Worm (Caenorhabditis elegans) whole organism, L2 larva: ENCODE data around the gene ins-7.

Experiments used
- C34F6.9 ChIP-seq: fragments of 150-350 bp; optimal IDR thresholded peaks from 2 replicates; lab custom pipeline; 2014; ENCODE audit warnings: missing biosample characterization, missing genetic modification characterization
- F13H6.1 ChIP-seq: sonication (generic microtip); optimal IDR thresholded peaks from 2 replicates; lab custom pipeline; 2016; ENCODE audit warnings: missing genetic modification characterization, missing compliant biosample characterization
- R02D3.7 ChIP-seq: fragments of 150-350 bp; optimal IDR thresholded peaks from 2 replicates; lab custom pipeline; 2014; ENCODE audit warnings: missing biosample characterization, missing genetic modification characterization
- Y55F3AM.14 ChIP-seq: fragments of 200-800 bp; sonication (Bioruptor generic); optimal IDR thresholded peaks from 2 replicates; lab custom pipeline; 2018; ENCODE audit warnings: mild to moderate bottlenecking, missing genetic modification characterization, missing compliant biosample characterization
- ZK546.5 ChIP-seq: sonication (generic microtip); optimal IDR thresholded peaks from 2 replicates; lab custom pipeline; 2017; ENCODE audit warnings: missing biosample characterization, missing genetic modification characterization
- alr-1 ChIP-seq: fragments of 150-350 bp; optimal IDR thresholded peaks from 2 replicates; lab custom pipeline; 2014; ENCODE audit warnings: missing biosample characterization, missing genetic modification characterization
- aly-2 ChIP-seq: fragments of 150-350 bp; optimal IDR thresholded peaks from 2 replicates; lab custom pipeline; 2014; ENCODE audit warnings: missing biosample characterization, missing genetic modification characterization
- ama-1 ChIP-seq: fragments of 150-350 bp; optimal IDR thresholded peaks from 2 replicates; lab custom pipeline; 2018; ENCODE audit warnings: inconsistent platforms
- blmp-1 ChIP-seq: sonication (generic microtip); optimal IDR thresholded peaks from 2 replicates; lab custom pipeline; 2017; ENCODE audit warnings: missing genetic modification characterization, mild to moderate bottlenecking, missing compliant biosample characterization, antibody characterized with exemption, moderate library complexity; ENCODE audit not compliant: insufficient read depth
- ceh-16 ChIP-seq: fragments of 150-350 bp; optimal IDR thresholded peaks from 2 replicates; lab custom pipeline; 2014; ENCODE audit warnings: missing biosample characterization, missing genetic modification characterization
- ceh-82 ChIP-seq: fragments of 150-350 bp; optimal IDR thresholded peaks from 2 replicates; lab custom pipeline; 2014; ENCODE audit warnings: missing biosample characterization, missing genetic modification characterization
- crh-2 ChIP-seq: sonication (generic microtip); optimal IDR thresholded peaks from 2 replicates; lab custom pipeline; 2017; ENCODE audit warnings: missing biosample characterization, missing genetic modification characterization
- dmd-4 ChIP-seq: sonication (generic microtip); optimal IDR thresholded peaks from 2 replicates; lab custom pipeline; 2017; ENCODE audit warnings: missing biosample characterization, missing genetic modification characterization
- egl-27 ChIP-seq: sonication (generic microtip); optimal IDR thresholded peaks from 3 replicates; lab custom pipeline; 2017; ENCODE audit warnings: missing biosample characterization, missing genetic modification reagents, missing genetic modification characterization
- elt-1 ChIP-seq: fragments of 150-350 bp; optimal IDR thresholded peaks from 2 replicates; lab custom pipeline; 2014; ENCODE audit warnings: missing biosample characterization, missing genetic modification characterization
- elt-3 ChIP-seq: sonication (generic microtip); optimal IDR thresholded peaks from 2 replicates; lab custom pipeline; 2017; ENCODE audit warnings: missing biosample characterization, missing genetic modification characterization
- fos-1 ChIP-seq: fragments of 150-350 bp; optimal IDR thresholded peaks from 2 replicates; lab custom pipeline; 2014; ENCODE audit warnings: missing biosample characterization, missing genetic modification characterization
- gmeb-1 ChIP-seq: fragments of 150-350 bp; optimal IDR thresholded peaks from 2 replicates; lab custom pipeline; 2014; ENCODE audit warnings: missing biosample characterization, missing genetic modification characterization
- lin-11 ChIP-seq: fragments of 150-350 bp; sonication (generic microtip); optimal IDR thresholded peaks from 2 replicates; lab custom pipeline; 2014; ENCODE audit warnings: missing biosample characterization, missing genetic modification characterization, inconsistent platforms, mixed read lengths
- lin-13 ChIP-seq: fragments of 150-350 bp; optimal IDR thresholded peaks from 2 replicates; lab custom pipeline; 2014; ENCODE audit warnings: missing biosample characterization, missing genetic modification reagents, missing genetic modification characterization
- lin-39 ChIP-seq: fragments of 150-350 bp; optimal IDR thresholded peaks from 2 replicates; lab custom pipeline; 2014; ENCODE audit warnings: missing biosample characterization, missing genetic modification reagents, missing genetic modification characterization
- lsy-2 ChIP-seq, 2 experiments: fragments of 150-350 bp in 1 of 2; sonication (generic microtip) in 1 of 2; optimal IDR thresholded peaks; 2 replicates each; lab custom pipeline; 2014 to 2017; ENCODE audit warnings: missing biosample characterization in 2 of 2, missing genetic modification characterization in 2 of 2
- mab-5 ChIP-seq: fragments of 150-350 bp; optimal IDR thresholded peaks from 2 replicates; lab custom pipeline; 2014; ENCODE audit warnings: missing biosample characterization, missing genetic modification characterization
- mbf-1 ChIP-seq: sonication (generic microtip); optimal IDR thresholded peaks from 2 replicates; lab custom pipeline; 2017; ENCODE audit warnings: missing biosample characterization, missing genetic modification characterization
- mdl-1 ChIP-seq, 2 experiments: fragments of 150-350 bp in 1 of 2; sonication (generic microtip) in 1 of 2; optimal IDR thresholded peaks; 2 replicates each; lab custom pipeline; 2017; ENCODE audit warnings: missing biosample characterization in 2 of 2, missing genetic modification characterization in 2 of 2
- nhr-10 ChIP-seq: sonication (generic microtip); optimal IDR thresholded peaks from 2 replicates; lab custom pipeline; 2017; ENCODE audit warnings: missing biosample characterization, missing genetic modification characterization
- nhr-11 ChIP-seq: fragments of 150-350 bp; optimal IDR thresholded peaks from 2 replicates; lab custom pipeline; 2014; ENCODE audit warnings: missing biosample characterization, missing genetic modification characterization
- nhr-12 ChIP-seq: fragments of 150-350 bp; optimal IDR thresholded peaks from 2 replicates; lab custom pipeline; 2014; ENCODE audit warnings: missing biosample characterization, missing genetic modification characterization
- nhr-129 ChIP-seq: fragments of 150-350 bp; optimal IDR thresholded peaks from 2 replicates; lab custom pipeline; 2014; ENCODE audit warnings: missing biosample characterization, missing genetic modification characterization
- nhr-21 ChIP-seq: fragments of 150-350 bp; optimal IDR thresholded peaks from 2 replicates; lab custom pipeline; 2014; ENCODE audit warnings: missing biosample characterization, missing genetic modification characterization
- nhr-23 ChIP-seq: fragments of 150-350 bp; optimal IDR thresholded peaks from 2 replicates; lab custom pipeline; 2014; ENCODE audit warnings: missing biosample characterization, missing genetic modification reagents, missing genetic modification characterization
- nhr-237 ChIP-seq: fragments of 150-350 bp; optimal IDR thresholded peaks from 2 replicates; lab custom pipeline; 2014; ENCODE audit warnings: missing biosample characterization, missing genetic modification characterization
- nhr-25 ChIP-seq: fragments of 150-350 bp; sonication (generic microtip); optimal IDR thresholded peaks from 3 replicates; lab custom pipeline; 2014; ENCODE audit warnings: missing biosample characterization, missing genetic modification characterization
- nhr-6 ChIP-seq: fragments of 150-350 bp; optimal IDR thresholded peaks from 2 replicates; lab custom pipeline; 2014; ENCODE audit warnings: missing biosample characterization, missing genetic modification characterization
- nhr-77 ChIP-seq: fragments of 150-350 bp; optimal IDR thresholded peaks from 2 replicates; lab custom pipeline; 2014; ENCODE audit warnings: missing biosample characterization, missing genetic modification characterization
- peb-1 ChIP-seq: fragments of 150-350 bp; optimal IDR thresholded peaks from 2 replicates; lab custom pipeline; 2014; ENCODE audit warnings: missing biosample characterization, missing genetic modification characterization
- sem-4 ChIP-seq: fragments of 150-350 bp; optimal IDR thresholded peaks from 2 replicates; lab custom pipeline; 2014; ENCODE audit warnings: missing biosample characterization, missing genetic modification reagents, missing genetic modification characterization
- skn-1 ChIP-seq: sonication (generic microtip); optimal IDR thresholded peaks from 2 replicates; lab custom pipeline; 2017; ENCODE audit warnings: missing biosample characterization, missing genetic modification characterization
- sma-3 ChIP-seq: sonication (generic microtip); optimal IDR thresholded peaks from 2 replicates; lab custom pipeline; 2016; ENCODE audit warnings: missing genetic modification reagents, missing genetic modification characterization, missing compliant biosample characterization
- sma-9 ChIP-seq, 2 experiments: fragments of 150-350 bp in 1 of 2; sonication (generic microtip) in 1 of 2; optimal IDR thresholded peaks; 2 replicates each; lab custom pipeline; 2014 to 2016; ENCODE audit warnings: missing genetic modification characterization in 2 of 2, mild to moderate bottlenecking in 1 of 2, missing biosample characterization in 1 of 2, missing compliant biosample characterization in 1 of 2, missing genetic modification reagents in 1 of 2, moderate library complexity in 1 of 2
- snpc-4 ChIP-seq: fragments of 150-350 bp; optimal IDR thresholded peaks from 2 replicates; lab custom pipeline; 2014; ENCODE audit warnings: missing biosample characterization, missing genetic modification characterization
- unc-39 ChIP-seq: fragments of 150-350 bp; optimal IDR thresholded peaks from 2 replicates; lab custom pipeline; 2014; ENCODE audit warnings: missing biosample characterization, missing genetic modification characterization
- unc-55 ChIP-seq: fragments of 150-350 bp; sonication (generic microtip); optimal IDR thresholded peaks from 3 replicates; lab custom pipeline; 2014; ENCODE audit warnings: missing biosample characterization, missing genetic modification reagents, missing genetic modification characterization
- unc-62 ChIP-seq: fragments of 150-350 bp; optimal IDR thresholded peaks from 2 replicates; lab custom pipeline; 2014; ENCODE audit warnings: missing biosample characterization, missing genetic modification reagents, missing genetic modification characterization
- zag-1 ChIP-seq: fragments of 150-350 bp; optimal IDR thresholded peaks from 2 replicates; lab custom pipeline; 2014; ENCODE audit warnings: missing biosample characterization, missing genetic modification characterization
- ztf-1 ChIP-seq: fragments of 200-800 bp; sonication (Bioruptor generic); conservative IDR thresholded peaks from 2 replicates; pipeline ENCODE4 v1.3.6; 2022; ENCODE audit warnings: missing genetic modification characterization, missing compliant biosample characterization
- ztf-11 ChIP-seq: sonication (generic microtip); optimal IDR thresholded peaks from 2 replicates; lab custom pipeline; 2017; ENCODE audit warnings: missing biosample characterization, missing genetic modification characterization
- ztf-4 ChIP-seq: fragments of 150-350 bp; optimal IDR thresholded peaks from 2 replicates; lab custom pipeline; 2014; ENCODE audit warnings: missing biosample characterization, missing genetic modification characterization

Gene ins-7

ce11 chrIV:9671001-9671652, 11.5 kb downstream of the ins-7 start:
- TF ChIP-seq nhr-23 (tag; lab: Kevin White, UChicago) (no peak), sma-3 (GFP tag; lab: Kevin White, UChicago) (peak; percentile 52), nhr-6 (tag; lab: Kevin White, UChicago) (peak; percentile 49), nhr-25 (tag; lab: Kevin White, UChicago) (peak; percentile 79), lin-39 (no peak), C34F6.9 (tag; lab: Kevin White, UChicago) (peak; percentile 4), mbf-1 (tag; lab: Kevin White, UChicago) (no peak), unc-62 (GFP tag; lab: Kevin White, UChicago) (no peak), fos-1 (tag; lab: Kevin White, UChicago) (peak; percentile 58), gmeb-1 (tag; lab: Kevin White, UChicago) (peak; percentile 45), nhr-11 (no peak), nhr-77 (no peak), mdl-1 (tag; optimal IDR thresholded peaks at IDR 0.05; lab: Kevin White, UChicago) (peak; percentile 50 to 75), ceh-16 (tag; lab: Kevin White, UChicago) (no peak), ama-1 (lab: Kevin White, UChicago) (no peak), nhr-12 (no peak), blmp-1 (tag; lab: Kevin White, UChicago) (peak; percentile 49), unc-39 (tag; lab: Kevin White, UChicago) (no peak), peb-1 (tag; lab: Kevin White, UChicago) (no peak), nhr-10 (tag; lab: Kevin White, UChicago) (no peak), ceh-82 (tag; lab: Kevin White, UChicago) (no peak), zag-1 (no peak), crh-2 (peak; percentile 94), ztf-11 (tag; lab: Kevin White, UChicago) (no peak), sem-4 (tag; lab: Kevin White, UChicago) (peak; percentile 24), ztf-1 (GFP tag; lab: Robert Waterston, UW) (no peak), lin-11 (tag; lab: Kevin White, UChicago) (no peak), elt-1 (tag; lab: Kevin White, UChicago) (no peak), Y55F3AM.14 (no peak), lsy-2 (tag; optimal IDR thresholded peaks at IDR 0.05; lab: Kevin White, UChicago) (peak in 1 of 2 experiments; percentile 53), lin-13 (GFP tag; lab: Kevin White, UChicago) (peak; percentile 24), snpc-4 (no peak), egl-27 (tag; lab: Kevin White, UChicago) (peak; percentile 37), mab-5 (tag; lab: Kevin White, UChicago) (no peak), R02D3.7 (tag; lab: Kevin White, UChicago) (no peak), unc-55 (GFP tag; lab: Kevin White, UChicago) (no peak), elt-3 (tag; lab: Kevin White, UChicago) (no peak), nhr-237 (tag; lab: Kevin White, UChicago) (no peak), F13H6.1 (tag; lab: Kevin White, UChicago) (peak; percentile 92), ztf-4 (tag; lab: Kevin White, UChicago) (peak; percentile 45), dmd-4 (no peak), nhr-21 (no peak), nhr-129 (tag; lab: Kevin White, UChicago) (peak; percentile 89), alr-1 (tag; lab: Kevin White, UChicago) (no peak), ZK546.5 (no peak), sma-9 (GFP tag; optimal IDR thresholded peaks at IDR 0.05; lab: Kevin White, UChicago) (peak; percentile 97), sma-9 (tag; optimal IDR thresholded peaks at IDR 0.05; lab: Kevin White, UChicago) (no peak), aly-2 (tag; lab: Kevin White, UChicago) (no peak), skn-1 (tag; lab: Kevin White, UChicago) (no peak)
